Worm (Caenorhabditis elegans): ENCODE measurements around the gene K07E3.1.

DNA sequence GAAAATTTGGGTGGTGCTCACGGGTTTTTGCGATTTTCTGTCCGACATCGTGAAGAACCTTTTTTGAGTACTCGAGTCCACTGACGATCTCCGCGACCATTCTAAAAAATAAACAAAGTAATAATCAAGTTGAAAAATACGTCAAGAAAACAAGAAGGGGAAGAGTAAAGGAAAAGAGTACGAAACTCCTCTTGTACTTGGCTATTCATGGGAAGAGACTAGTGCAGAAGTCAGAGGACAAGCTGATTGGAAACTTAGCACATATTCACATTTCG is 23.9 kb upstream of the K07E3.1 start, which contains the start of gene dao-3:
- TF ChIP-seq aly-2 (tag; optimal IDR thresholded peaks at IDR 0.05) (no peak), ama-1 (optimal IDR thresholded peaks at IDR 0.05) (no peak), tbx-2 (tag; optimal IDR thresholded peaks at IDR 0.05) (no peak), eor-1 (tag; optimal IDR thresholded peaks at IDR 0.05) (no peak), unc-62 (GFP tag; optimal IDR thresholded peaks at IDR 0.05) (no peak), zag-1 (tag; optimal IDR thresholded peaks at IDR 0.05) (no peak), ztf-4 (tag; optimal IDR thresholded peaks at IDR 0.05) (no peak)
